Fruit fly (Drosophila melanogaster) Kc167 (cell line): Measurements from ENCODE around the gene Atg3.

ENCODE experiments used
- insv ChIP-seq: fragments of >200 bp; optimal IDR thresholded peaks from 3 replicates; lab custom pipeline; 2018; ENCODE audit warnings: missing external identifiers
- psq ChIP-seq: fragments of >200 bp; optimal IDR thresholded peaks from 2 replicates; lab custom pipeline; 2017; ENCODE audit warnings: missing external identifiers
- ttk ChIP-seq: sonication (Bioruptor generic); optimal IDR thresholded peaks from 2 replicates; lab custom pipeline; 2017; ENCODE audit warnings: missing external identifiers

- TF ChIP-seq insv (lab: Kevin White, UChicago) (no peak), ttk (lab: Kevin White, UChicago) (no peak), psq (lab: Kevin White, UChicago) (no peak)
These were observed 7.9 kb downstream of the Atg3 start for dm6 chr3L:18756293-18756887.
